Fruit fly (Drosophila melanogaster) whole organism, embryonic: ENCODE results near the gene Tnpo.
A peak's percentile ranks its signal among the peaks of the same experiment; 100 is the strongest.

Experiments
- ATbp ChIP-seq: fragments of 200-800 bp; sonication (Bioruptor generic); optimal IDR thresholded peaks from 2 replicates; lab custom pipeline; 2017; ENCODE audit warnings: missing biosample characterization, mild to moderate bottlenecking, missing genetic modification characterization, missing genetic modification reagents
- Atf-2 ChIP-seq: fragments of 200-800 bp; sonication (Bioruptor generic); optimal IDR thresholded peaks from 2 replicates; lab custom pipeline; 2016; ENCODE audit warnings: missing biosample characterization, missing genetic modification characterization
- BEAF-32 ChIP-seq: fragments of 200-800 bp; sonication (Bioruptor generic); optimal IDR thresholded peaks from 3 replicates; lab custom pipeline; 2017; ENCODE audit warnings: missing biosample characterization, missing genetic modification characterization, mild to moderate bottlenecking, moderate library complexity, missing genetic modification reagents
- CG12071 ChIP-seq: fragments of 200-800 bp; sonication (Bioruptor generic); optimal IDR thresholded peaks from 3 replicates; lab custom pipeline; 2018; ENCODE audit warnings: missing biosample characterization, mild to moderate bottlenecking, missing genetic modification characterization
- CG13624 ChIP-seq: fragments of 200-800 bp; sonication (Bioruptor generic); optimal IDR thresholded peaks from 2 replicates; lab custom pipeline; 2016; ENCODE audit warnings: missing biosample characterization, missing genetic modification characterization
- CG14014 ChIP-seq: fragments of 200-800 bp; sonication (Bioruptor generic); IDR thresholded peaks from 2 replicates; pipeline ENCODE4 v1.3.6; 2022; ENCODE audit warnings: missing biosample characterization, missing genetic modification characterization
- CG14050 ChIP-seq: fragments of 200-800 bp; sonication (Bioruptor generic); IDR thresholded peaks from 3 replicates; pipeline ENCODE4 v1.3.6; 2022; ENCODE audit warnings: missing biosample characterization, missing genetic modification characterization
- CG15514 ChIP-seq: fragments of 200-800 bp; sonication (Bioruptor generic); optimal IDR thresholded peaks from 3 replicates; lab custom pipeline; 2017; ENCODE audit warnings: missing biosample characterization, missing genetic modification characterization, mild to moderate bottlenecking, moderate library complexity, missing genetic modification reagents
- CG15696 ChIP-seq: fragments of 200-800 bp; sonication (Bioruptor generic); optimal IDR thresholded peaks from 2 replicates; lab custom pipeline; 2019; ENCODE audit warnings: missing biosample characterization, mild to moderate bottlenecking, missing genetic modification characterization, moderate library complexity
- CG16779 ChIP-seq: fragments of 200-800 bp; sonication (Bioruptor generic); IDR thresholded peaks from 2 replicates; pipeline ENCODE4 v1.3.6; 2022; ENCODE audit warnings: missing biosample characterization, missing genetic modification characterization
- CG18011 ChIP-seq: fragments of 200-800 bp; sonication (Bioruptor generic); optimal IDR thresholded peaks from 2 replicates; lab custom pipeline; 2017; ENCODE audit warnings: missing biosample characterization, missing genetic modification characterization, mild to moderate bottlenecking, moderate library complexity, missing genotype
- CG18262 ChIP-seq: fragments of 200-800 bp; optimal IDR thresholded peaks from 3 replicates; lab custom pipeline; 2019; ENCODE audit warnings: missing biosample characterization, mild to moderate bottlenecking, missing genetic modification characterization, moderate library complexity
- CG4328 ChIP-seq: fragments of 200-800 bp; sonication (Bioruptor generic); optimal IDR thresholded peaks from 3 replicates; lab custom pipeline; 2017; ENCODE audit warnings: missing biosample characterization, missing genetic modification reagents, missing genetic modification characterization
- CG4854 ChIP-seq: fragments of 200-800 bp; sonication (Bioruptor generic); optimal IDR thresholded peaks from 2 replicates; lab custom pipeline; 2016; ENCODE audit warnings: missing biosample characterization, missing genetic modification characterization, inconsistent platforms
- CG6683 ChIP-seq: fragments of 200-800 bp; sonication (Bioruptor generic); optimal IDR thresholded peaks from 2 replicates; lab custom pipeline; 2017; ENCODE audit warnings: missing biosample characterization, mild to moderate bottlenecking, missing genetic modification characterization, missing genetic modification reagents
- CG8359 ChIP-seq: fragments of 200-800 bp; sonication (Bioruptor generic); optimal IDR thresholded peaks from 2 replicates; lab custom pipeline; 2017; ENCODE audit warnings: missing biosample characterization, mild to moderate bottlenecking, missing genetic modification characterization, borderline replicate concordance
- CG8944 ChIP-seq: fragments of 200-800 bp; sonication (Bioruptor generic); optimal IDR thresholded peaks from 3 replicates; lab custom pipeline; 2016; ENCODE audit warnings: missing biosample characterization, missing genetic modification characterization
- CrebB ChIP-seq: fragments of 200-800 bp; sonication (Bioruptor generic); optimal IDR thresholded peaks from 3 replicates; lab custom pipeline; 2018; ENCODE audit warnings: missing biosample characterization, mild to moderate bottlenecking, missing genetic modification characterization
- Dip3 ChIP-seq: fragments of 200-800 bp; sonication (Bioruptor generic); optimal IDR thresholded peaks from 3 replicates; lab custom pipeline; 2016; ENCODE audit warnings: missing biosample characterization, missing genetic modification characterization
- Dll ChIP-seq: fragments of 200-800 bp; sonication (Bioruptor generic); IDR thresholded peaks from 4 replicates; pipeline ENCODE4 v1.3.6; 2022; ENCODE audit warnings: missing biosample characterization, missing genetic modification characterization; ENCODE audit not compliant: partially characterized antibody
- Drgx ChIP-seq: fragments of 200-800 bp; sonication (Bioruptor generic); IDR thresholded peaks from 2 replicates; pipeline ENCODE4 v1.3.6; 2022; ENCODE audit warnings: missing biosample characterization, missing genetic modification characterization
- E2f1 ChIP-seq: fragments of 200-800 bp; sonication (Bioruptor generic); IDR thresholded peaks from 2 replicates; pipeline ENCODE4 v1.3.6; 2022; ENCODE audit warnings: missing biosample characterization, missing genetic modification characterization
- Ets65A ChIP-seq: fragments of 200-800 bp; sonication (Bioruptor generic); peaks from one replicate; lab custom pipeline; 2016; ENCODE audit warnings: missing biosample characterization, missing genetic modification characterization
- HLH4C ChIP-seq: fragments of 200-800 bp; sonication (Bioruptor generic); IDR thresholded peaks from 3 replicates; pipeline ENCODE4 v1.3.6; 2022; ENCODE audit warnings: missing biosample characterization, missing genetic modification characterization; ENCODE audit not compliant: partially characterized antibody
- Hmr ChIP-seq: fragments of 200-800 bp; sonication (Bioruptor generic); optimal IDR thresholded peaks from 3 replicates; lab custom pipeline; 2017; ENCODE audit warnings: mild to moderate bottlenecking, missing biosample characterization, missing genetic modification reagents, missing genetic modification characterization
- Hmx ChIP-seq: fragments of 200-800 bp; sonication (Bioruptor generic); optimal IDR thresholded peaks from 2 replicates; lab custom pipeline; 2016; ENCODE audit warnings: missing biosample characterization, missing genetic modification characterization
- Opbp ChIP-seq: fragments of 200-800 bp; sonication (Bioruptor generic); IDR thresholded peaks from 3 replicates; pipeline ENCODE4 v1.3.6; 2022; ENCODE audit warnings: missing biosample characterization, missing genetic modification characterization; ENCODE audit not compliant: partially characterized antibody
- Ssrp ChIP-seq: fragments of 200-800 bp; sonication (Bioruptor generic); optimal IDR thresholded peaks from 2 replicates; lab custom pipeline; 2018; ENCODE audit warnings: missing biosample characterization, mild to moderate bottlenecking, missing genetic modification characterization, moderate library complexity
- ara ChIP-seq: fragments of 200-800 bp; sonication (Bioruptor generic); IDR thresholded peaks from 2 replicates; pipeline ENCODE4 v1.3.6; 2022; ENCODE audit warnings: missing biosample characterization, missing genetic modification characterization
- ash1 ChIP-seq: fragments of 200-800 bp; sonication (Bioruptor generic); optimal IDR thresholded peaks from 2 replicates; lab custom pipeline; 2018; ENCODE audit warnings: missing biosample characterization, mild to moderate bottlenecking, missing genetic modification characterization
- bigmax ChIP-seq: fragments of 200-800 bp; sonication (Bioruptor generic); optimal IDR thresholded peaks from 2 replicates; lab custom pipeline; 2018; ENCODE audit warnings: missing biosample characterization, mild to moderate bottlenecking, missing genetic modification characterization
- crol ChIP-seq: fragments of 200-800 bp; sonication (Bioruptor generic); IDR thresholded peaks from 2 replicates; pipeline ENCODE4 v1.3.6; 2022; ENCODE audit warnings: missing biosample characterization, missing genetic modification characterization
- disco-r ChIP-seq: fragments of 200-800 bp; sonication (Bioruptor generic); optimal IDR thresholded peaks from 2 replicates; lab custom pipeline; 2016; ENCODE audit warnings: missing biosample characterization, missing genetic modification characterization
- exex ChIP-seq: fragments of 200-800 bp; sonication (Bioruptor generic); optimal IDR thresholded peaks from 4 replicates; lab custom pipeline; 2018; ENCODE audit warnings: missing biosample characterization, mild to moderate bottlenecking, missing genetic modification characterization, moderate library complexity
- gsb-n ChIP-seq: fragments of 200-800 bp; sonication (Bioruptor generic); optimal IDR thresholded peaks from 3 replicates; lab custom pipeline; 2018; ENCODE audit warnings: missing biosample characterization, mild to moderate bottlenecking, missing genetic modification characterization
- her ChIP-seq: fragments of 200-800 bp; sonication (Bioruptor generic); optimal IDR thresholded peaks from 2 replicates; lab custom pipeline; 2016; ENCODE audit warnings: missing biosample characterization, missing genetic modification characterization
- ind ChIP-seq: fragments of 200-800 bp; sonication (Bioruptor generic); optimal IDR thresholded peaks from 3 replicates; lab custom pipeline; 2016; ENCODE audit warnings: missing biosample characterization, missing genetic modification characterization
- jumu ChIP-seq: fragments of 200-800 bp; sonication (Bioruptor generic); optimal IDR thresholded peaks from 3 replicates; lab custom pipeline; 2016; ENCODE audit warnings: missing biosample characterization, missing genetic modification characterization
- lov ChIP-seq, 2 experiments: fragments of 200-800 bp in 1 of 2; fragments of >200 bp in 1 of 2; sonication (Bioruptor generic) in 1 of 2; IDR thresholded peaks in 1 of 2; optimal IDR thresholded peaks in 1 of 2; 2 replicates in 1 of 2; 3 replicates in 1 of 2; pipeline versions ENCODE4 v1.3.6 to Lab custom; 2017 to 2022; ENCODE audit warnings: missing biosample characterization in 1 of 2, missing genetic modification characterization in 1 of 2
- maf-S ChIP-seq: fragments of 200-800 bp; sonication (Bioruptor generic); optimal IDR thresholded peaks from 2 replicates; lab custom pipeline; 2016; ENCODE audit warnings: missing biosample characterization, missing genetic modification characterization
- pho ChIP-seq: fragments of 200-800 bp; sonication (Bioruptor generic); optimal IDR thresholded peaks from 2 replicates; lab custom pipeline; 2016; ENCODE audit warnings: missing biosample characterization, missing genetic modification characterization
- pnt ChIP-seq: fragments of 200-800 bp; sonication (Bioruptor generic); optimal IDR thresholded peaks from 3 replicates; lab custom pipeline; 2016; ENCODE audit warnings: missing biosample characterization, missing genetic modification characterization
- prd ChIP-seq, 3 experiments: fragments of >200 bp in 2 of 3; fragments of 200-800 bp in 1 of 3; sonication (Bioruptor generic) in 1 of 3; optimal IDR thresholded peaks in 2 of 3; IDR thresholded peaks in 1 of 3; 2 replicates in 2 of 3; 3 replicates in 1 of 3; pipeline versions ENCODE4 v1.3.6 to Lab custom; 2017 to 2022; ENCODE audit warnings: missing biosample characterization in 1 of 3, missing genetic modification characterization in 1 of 3
- pzg ChIP-seq: fragments of 200-800 bp; sonication (Bioruptor generic); optimal IDR thresholded peaks from 3 replicates; lab custom pipeline; 2018; ENCODE audit warnings: missing biosample characterization, mild to moderate bottlenecking, missing genetic modification characterization, moderate library complexity
- row ChIP-seq: fragments of 200-800 bp; sonication (Bioruptor generic); IDR thresholded peaks from 3 replicates; pipeline ENCODE4 v1.3.6; 2022; ENCODE audit warnings: missing biosample characterization, missing genetic modification characterization
- schlank ChIP-seq: fragments of 200-800 bp; sonication (Bioruptor generic); optimal IDR thresholded peaks from 2 replicates; lab custom pipeline; 2018; ENCODE audit warnings: missing biosample characterization, mild to moderate bottlenecking, missing genetic modification characterization
- scrt ChIP-seq: fragments of 200-800 bp; sonication (Bioruptor generic); optimal IDR thresholded peaks from 2 replicates; lab custom pipeline; 2018; ENCODE audit warnings: missing biosample characterization, mild to moderate bottlenecking, missing genetic modification characterization, moderate library complexity
- slou ChIP-seq: fragments of 200-800 bp; sonication (Bioruptor generic); optimal IDR thresholded peaks from 3 replicates; lab custom pipeline; 2016; ENCODE audit warnings: missing biosample characterization, missing genetic modification characterization
- twi ChIP-seq: fragments of 200-800 bp; optimal IDR thresholded peaks from 2 replicates; lab custom pipeline; 2019; ENCODE audit warnings: missing biosample characterization, mild to moderate bottlenecking, missing genetic modification characterization, moderate library complexity

The Tnpo gene

dm6 chr3L:6217212-6217611, 23.9 kb downstream of the Tnpo start (continued):
- TF ChIP-seq BEAF-32 (GFP tag; lab: Kevin White, UChicago), result no peak
- no peak for TF ChIP-seq crol (GFP tag; lab: Robert Waterston, UW)
- TF ChIP-seq Drgx, result no peak; the same call in 1 of the 2 replicates
- TF ChIP-seq CG18011, result no peak
- TF ChIP-seq CG8359 (GFP tag; lab: Kevin White, UChicago), result peak; percentile 37
- no peak for TF ChIP-seq CG4328 (GFP tag; lab: Kevin White, UChicago)
- TF ChIP-seq ara (GFP tag; lab: Robert Waterston, UW), result peak; percentile 81
- no peak for TF ChIP-seq Dll (GFP tag; lab: Robert Waterston, UW)
- no peak for TF ChIP-seq pho
- no peak for TF ChIP-seq Dip3 (GFP tag; lab: Kevin White, UChicago)
- TF ChIP-seq prd (optimal IDR thresholded peaks at IDR 0.05; lab: Kevin White, UChicago), result no peak
- TF ChIP-seq prd (GFP tag; IDR thresholded peaks at IDR 0.05; lab: Robert Waterston, UW), result peak; percentile 64; the same call in 2 of the 3 replicates
- peak; percentile 21 for TF ChIP-seq CG8944
- TF ChIP-seq E2f1, result peak; percentile 73
- no peak for TF ChIP-seq CrebB (tag; lab: Kevin White, UChicago)
- TF ChIP-seq ind (GFP tag; lab: Kevin White, UChicago), result peak; percentile 55
- peak; percentile 6 for TF ChIP-seq CG6683 (GFP tag; lab: Kevin White, UChicago)
- no peak for TF ChIP-seq Opbp (GFP tag; lab: Robert Waterston, UW)
- no peak for TF ChIP-seq lov (optimal IDR thresholded peaks at IDR 0.05; lab: Kevin White, UChicago)
- TF ChIP-seq lov (GFP tag; IDR thresholded peaks at IDR 0.05; lab: Robert Waterston, UW), result 0 out of 3 replicates have a peak, but pooled peaks have one; percentile 47
- no peak for TF ChIP-seq bigmax
- no peak for TF ChIP-seq pzg
- no peak for TF ChIP-seq ash1 (GFP tag; lab: Kevin White, UChicago)
- peak; percentile 55 for TF ChIP-seq CG15696 (tag; lab: Kevin White, UChicago)
- no peak for TF ChIP-seq jumu (GFP tag; lab: Kevin White, UChicago)
- TF ChIP-seq row (GFP tag; lab: Robert Waterston, UW), result peak; percentile 75
- TF ChIP-seq CG14050 (GFP tag; lab: Robert Waterston, UW), result peak; percentile 37; the same call in 1 of the 3 replicates
- peak; percentile 90 for TF ChIP-seq CG18262 (tag; lab: Kevin White, UChicago)
- TF ChIP-seq schlank (tag; lab: Kevin White, UChicago), result no peak
- no peak for TF ChIP-seq CG15514 (GFP tag; lab: Kevin White, UChicago)
- peak; percentile 50 for TF ChIP-seq ATbp (GFP tag; lab: Kevin White, UChicago)
- no peak for TF ChIP-seq CG16779 (GFP tag; lab: Robert Waterston, UW)
- peak; percentile 84 for TF ChIP-seq gsb-n (tag; lab: Kevin White, UChicago)
- no peak for TF ChIP-seq Hmx
- TF ChIP-seq her, result no peak
- peak; percentile 5 for TF ChIP-seq CG12071 (GFP tag; lab: Kevin White, UChicago)
- TF ChIP-seq scrt, result no peak
- no peak for TF ChIP-seq slou (GFP tag; lab: Kevin White, UChicago)
- TF ChIP-seq Atf-2 (GFP tag; lab: Kevin White, UChicago), result peak; percentile 67
- TF ChIP-seq CG13624 (GFP tag; lab: Kevin White, UChicago), result no peak
- TF ChIP-seq disco-r, result no peak
- no peak for TF ChIP-seq maf-S (GFP tag; lab: Kevin White, UChicago)
- no peak for TF ChIP-seq pnt (GFP tag; lab: Kevin White, UChicago)
- TF ChIP-seq Ets65A (GFP tag; lab: Kevin White, UChicago), result peak; percentile 51
- TF ChIP-seq CG4854 (GFP tag; lab: Kevin White, UChicago), result peak; percentile 2
- TF ChIP-seq twi (tag; lab: Kevin White, UChicago), result peak; percentile 97
- peak; percentile 51; the same call in 1 of the 2 replicates for TF ChIP-seq CG14014
- TF ChIP-seq exex, result no peak
- TF ChIP-seq HLH4C (GFP tag; lab: Robert Waterston, UW), result no peak
- no peak for TF ChIP-seq Hmr (GFP tag; lab: Kevin White, UChicago)
- peak; percentile 83 for TF ChIP-seq Ssrp (tag; lab: Kevin White, UChicago)
